Fruit fly (Drosophila melanogaster): ENCODE results near the gene Strump.

Gene Strump

DNA sequence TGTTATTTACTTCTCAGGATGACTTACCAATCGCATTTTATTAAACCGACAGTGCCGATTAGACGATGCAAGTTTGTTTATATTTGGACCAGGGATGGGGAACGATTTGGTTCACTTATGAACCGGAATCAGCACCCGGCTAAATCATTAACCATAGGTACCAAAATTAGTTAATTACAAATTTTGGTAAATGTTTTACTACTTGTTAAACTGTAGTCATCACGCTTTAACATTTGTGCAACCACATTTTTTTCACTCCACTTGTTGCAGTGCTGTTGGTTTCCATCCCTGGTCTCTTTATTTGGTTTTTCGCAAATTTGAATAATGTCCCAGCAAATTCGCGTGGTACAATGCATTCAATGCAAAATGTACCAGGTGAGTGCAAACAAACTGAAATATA, 16.3 kb upstream of the Strump start, which contains the start of the genes IntS9 and CG43295 (continued):
- TF ChIP-seq cas (GFP tag; IDR thresholded peaks at IDR 0.05) = peak; percentile 74; the same call in 1 of the 2 replicates
- TF ChIP-seq pita (GFP tag; optimal IDR thresholded peaks at IDR 0.05) = no peak
- peak; percentile 82 for TF ChIP-seq Optix (GFP tag; IDR thresholded peaks at IDR 0.05)
- TF ChIP-seq CG15696 (tag; optimal IDR thresholded peaks at IDR 0.05) = peak; percentile 65
- peak; percentile 82 for TF ChIP-seq dmrt11E (tag; optimal IDR thresholded peaks at IDR 0.05)
- peak; percentile 89 for TF ChIP-seq CG10654 (GFP tag; optimal IDR thresholded peaks at IDR 0.05)
- peak; percentile 77 for TF ChIP-seq CG13624 (GFP tag; optimal IDR thresholded peaks at IDR 0.05)
- no peak for TF ChIP-seq Hey (tag; optimal IDR thresholded peaks at IDR 0.05)
- TF ChIP-seq YL-1 (GFP tag; optimal IDR thresholded peaks at IDR 0.05) = peak; percentile 65
- TF ChIP-seq gcm (GFP tag; optimal IDR thresholded peaks at IDR 0.05) = no peak
- peak; percentile 84 for TF ChIP-seq otp (GFP tag; IDR thresholded peaks at IDR 0.05)
- no peak for TF ChIP-seq sug (tag; optimal IDR thresholded peaks at IDR 0.05)
- no peak for TF ChIP-seq gem (tag; optimal IDR thresholded peaks at IDR 0.05)
- TF ChIP-seq CG10366 (GFP tag; IDR thresholded peaks at IDR 0.05) = peak; percentile 79
- TF ChIP-seq wor (GFP tag; IDR thresholded peaks at IDR 0.05) = peak; percentile 69
- TF ChIP-seq CG14710 (tag; optimal IDR thresholded peaks at IDR 0.05) = peak; percentile 83
- TF ChIP-seq C15 (GFP tag; IDR thresholded peaks at IDR 0.05) = peak; percentile 38; the same call in 1 of the 3 replicates
- peak; percentile 74 for TF ChIP-seq Fer3 (tag; optimal IDR thresholded peaks at IDR 0.05)
- TF ChIP-seq CG13287 (GFP tag; IDR thresholded peaks at IDR 0.05; ENCODE audit: partially characterized antibody) = peak; percentile 66
- TF ChIP-seq CG15514 (GFP tag; optimal IDR thresholded peaks at IDR 0.05) = peak; percentile 99
- no peak for TF ChIP-seq Fer1 (GFP tag; optimal IDR thresholded peaks at IDR 0.05)
- peak; percentile 79 for TF ChIP-seq ase (GFP tag; IDR thresholded peaks at IDR 0.05)
- no peak for TF ChIP-seq Kr (GFP tag; optimal IDR thresholded peaks at IDR 0.05)
- no peak for TF ChIP-seq sqz (GFP tag; optimal IDR thresholded peaks at IDR 0.05)
- peak; percentile 76 for TF ChIP-seq Dad (GFP tag; optimal IDR thresholded peaks at IDR 0.05)
- peak; percentile 90 for TF ChIP-seq tin (GFP tag; optimal IDR thresholded peaks at IDR 0.05)
- peak; percentile 26; the same call in 1 of the 2 replicates for TF ChIP-seq Dref (GFP tag; IDR thresholded peaks at IDR 0.05)
- peak; percentile 34 for TF ChIP-seq Dek (tag; optimal IDR thresholded peaks at IDR 0.05)
- peak; percentile 77 for TF ChIP-seq crc (GFP tag; optimal IDR thresholded peaks at IDR 0.05)
- no peak for TF ChIP-seq MTF-1 (GFP tag; optimal IDR thresholded peaks at IDR 0.05; ENCODE audit: borderline replicate concordance)
- TF ChIP-seq CG8944 (GFP tag; optimal IDR thresholded peaks at IDR 0.05) = peak; percentile 86
- no peak for TF ChIP-seq aop (GFP tag; IDR thresholded peaks at IDR 0.05)
- no peak for TF ChIP-seq mld (GFP tag; IDR thresholded peaks at IDR 0.05; ENCODE audit: partially characterized antibody)
- peak; percentile 74 for TF ChIP-seq Oaz (GFP tag; IDR thresholded peaks at IDR 0.05)
- TF ChIP-seq Hand (GFP tag; optimal IDR thresholded peaks at IDR 0.05) = no peak
- TF ChIP-seq slp2 (GFP tag; optimal IDR thresholded peaks at IDR 0.05) = peak; percentile 81
- TF ChIP-seq CG17912 (GFP tag; optimal IDR thresholded peaks at IDR 0.05) = peak; percentile 16
- no peak for TF ChIP-seq tna (GFP tag; IDR thresholded peaks at IDR 0.05; ENCODE audit: partially characterized antibody)
- peak; percentile 74 for TF ChIP-seq Neu2 (GFP tag; optimal IDR thresholded peaks at IDR 0.05; ENCODE audit: borderline replicate concordance)
- TF ChIP-seq CG4730 (GFP tag; IDR thresholded peaks at IDR 0.05) = peak; percentile 79
- TF ChIP-seq Camta (GFP tag; optimal IDR thresholded peaks at IDR 0.05) = peak; percentile 89
- TF ChIP-seq CG6254 (GFP tag; optimal IDR thresholded peaks at IDR 0.05) = peak; percentile 47
- no peak for TF ChIP-seq CG13296 (GFP tag; optimal IDR thresholded peaks at IDR 0.05)
- TF ChIP-seq Doc2 (GFP tag; IDR thresholded peaks at IDR 0.05) = no peak
- TF ChIP-seq zfh1 (GFP tag; IDR thresholded peaks at IDR 0.05) = peak; percentile 90
- TF ChIP-seq run (tag; optimal IDR thresholded peaks at IDR 0.05) = no peak
- no peak for TF ChIP-seq grn (GFP tag; optimal IDR thresholded peaks at IDR 0.05)
- TF ChIP-seq CG16815 (GFP tag; optimal IDR thresholded peaks at IDR 0.05) = peak; percentile 65
- TF ChIP-seq sr (GFP tag; IDR thresholded peaks at IDR 0.05) = no peak; the same call in 2 of the 3 replicates
- peak; percentile 84 for TF ChIP-seq phol (tag; optimal IDR thresholded peaks at IDR 0.05)
- peak; percentile 44 for TF ChIP-seq CG12104 (GFP tag; optimal IDR thresholded peaks at IDR 0.05)
